Fruit fly (Drosophila melanogaster) whole organism, wandering third instar larva: ENCODE measurements around the gene Cwc25.

Experiments used
- CG32264 ChIP-seq: fragments of 200-800 bp; sonication (Bioruptor generic); optimal IDR thresholded peaks from 2 replicates; lab custom pipeline; 2016; ENCODE audit warnings: missing biosample characterization, missing genetic modification characterization
- CG9705 ChIP-seq: fragments of 200-800 bp; sonication (Bioruptor generic); optimal IDR thresholded peaks from 2 replicates; lab custom pipeline; 2018; ENCODE audit warnings: missing biosample characterization, mild to moderate bottlenecking, missing genetic modification characterization
- CrebA ChIP-seq: fragments of 200-800 bp; sonication (Bioruptor generic); optimal IDR thresholded peaks from 2 replicates; lab custom pipeline; 2016; ENCODE audit warnings: missing biosample characterization, mild to moderate bottlenecking, missing genetic modification characterization, borderline replicate concordance
- Dif ChIP-seq: fragments of 200-275, 200-300 bp; sonication (Bioruptor generic); optimal IDR thresholded peaks from 2 replicates; lab custom pipeline; 2018; ENCODE audit warnings: missing biosample characterization, missing genetic modification characterization; ENCODE audit not compliant: partially characterized antibody
- GATAd ChIP-seq: sonication (Bioruptor generic); optimal IDR thresholded peaks from 2 replicates; lab custom pipeline; 2016; ENCODE audit warnings: missing biosample characterization, missing genetic modification characterization
- HLH106 ChIP-seq: fragments of 200-800 bp; optimal IDR thresholded peaks from 3 replicates; lab custom pipeline; 2019; ENCODE audit warnings: missing biosample characterization, mild to moderate bottlenecking, missing genetic modification characterization, moderate library complexity
- Hnf4 ChIP-seq: fragments of 200-800 bp; sonication (Bioruptor generic); optimal IDR thresholded peaks from 2 replicates; lab custom pipeline; 2016; ENCODE audit warnings: missing biosample characterization, mild to moderate bottlenecking, missing genetic modification characterization
- Hr78 ChIP-seq: fragments of >200 bp; optimal IDR thresholded peaks from 2 replicates; lab custom pipeline; 2017; ENCODE audit warnings: missing biosample characterization, missing genetic modification characterization
- Hr83 ChIP-seq: fragments of 200-300 bp; sonication (Bioruptor generic); optimal IDR thresholded peaks from 2 replicates; lab custom pipeline; 2016; ENCODE audit warnings: missing biosample characterization, mild to moderate bottlenecking, missing genetic modification characterization, moderate library complexity; ENCODE audit not compliant: poor library complexity, severe bottlenecking
- Jra ChIP-seq: sonication (Bioruptor generic); optimal IDR thresholded peaks from 2 replicates; lab custom pipeline; 2016; ENCODE audit warnings: missing biosample characterization, missing genetic modification characterization
- Myc ChIP-seq: fragments of >200 bp; optimal IDR thresholded peaks from 2 replicates; lab custom pipeline; 2017
- N ChIP-seq: fragments of >200 bp; optimal IDR thresholded peaks from 2 replicates; lab custom pipeline; 2018; ENCODE audit warnings: missing biosample characterization, missing external identifiers, missing genetic modification characterization
- OdsH ChIP-seq: fragments of 200-800 bp; sonication (Bioruptor generic); optimal IDR thresholded peaks from 2 replicates; lab custom pipeline; 2016; ENCODE audit warnings: missing biosample characterization, mild to moderate bottlenecking, missing genetic modification characterization
- Rel ChIP-seq, 2 experiments: fragments of 200-800 bp; sonication (Bioruptor generic) in 1 of 2; optimal IDR thresholded peaks; 2 replicates in 1 of 2; 3 replicates in 1 of 2; lab custom pipeline; 2016 to 2019; ENCODE audit warnings: mild to moderate bottlenecking in 2 of 2, missing biosample characterization in 2 of 2, missing genetic modification characterization in 2 of 2, moderate library complexity in 1 of 2
- Sp1 ChIP-seq: fragments of 200-800 bp; sonication (Bioruptor generic); optimal IDR thresholded peaks from 3 replicates; lab custom pipeline; 2019; ENCODE audit warnings: missing biosample characterization, mild to moderate bottlenecking, missing genetic modification characterization, moderate library complexity
- br ChIP-seq: fragments of 200-800 bp; sonication (Bioruptor generic); optimal IDR thresholded peaks from 2 replicates; lab custom pipeline; 2016; ENCODE audit warnings: missing biosample characterization, missing genetic modification characterization
- dl ChIP-seq, 2 experiments: fragments of 175-275, 200-275 bp in 1 of 2; fragments of 200-275 bp in 1 of 2; sonication (Bioruptor generic); optimal IDR thresholded peaks; lab custom pipeline; 2018; ENCODE audit warnings: mild to moderate bottlenecking in 2 of 2, missing biosample characterization in 2 of 2, missing genetic modification characterization in 2 of 2, moderate library complexity in 2 of 2; ENCODE audit not compliant: partially characterized antibody in 2 of 2, insufficient read depth in 1 of 2
- ey ChIP-seq: fragments of 200-800 bp; sonication (Bioruptor generic); optimal IDR thresholded peaks from 2 replicates; lab custom pipeline; 2016; ENCODE audit warnings: missing biosample characterization, missing genetic modification characterization
- foxo ChIP-seq, 2 experiments: fragments of 200-800 bp; sonication (Bioruptor generic); optimal IDR thresholded peaks; 2 replicates in 1 of 2; 3 replicates in 1 of 2; lab custom pipeline; 2016 to 2017; ENCODE audit warnings: missing biosample characterization in 2 of 2, missing genetic modification characterization in 2 of 2
- fru ChIP-seq: fragments of 200-800 bp; sonication (Bioruptor generic); optimal IDR thresholded peaks from 3 replicates; lab custom pipeline; 2016; ENCODE audit warnings: missing biosample characterization, mild to moderate bottlenecking, missing genetic modification characterization
- h ChIP-seq: fragments of 200-800 bp; sonication (Bioruptor generic); optimal IDR thresholded peaks from 3 replicates; lab custom pipeline; 2016; ENCODE audit warnings: missing biosample characterization, mild to moderate bottlenecking, missing genetic modification characterization
- jim ChIP-seq: fragments of 175-275, 200-325 bp; sonication (Bioruptor generic); optimal IDR thresholded peaks from 2 replicates; lab custom pipeline; 2016; ENCODE audit warnings: missing biosample characterization, mild to moderate bottlenecking, missing genetic modification characterization
- lola ChIP-seq: fragments of >200 bp; optimal IDR thresholded peaks from 2 replicates; lab custom pipeline; 2017; ENCODE audit warnings: missing biosample characterization, missing genetic modification characterization
- rgr ChIP-seq: fragments of 200-800 bp; sonication (Bioruptor generic); optimal IDR thresholded peaks from 3 replicates; lab custom pipeline; 2016; ENCODE audit warnings: missing biosample characterization, mild to moderate bottlenecking, missing genetic modification characterization
- sage ChIP-seq: fragments of 200-800 bp; sonication (Bioruptor generic); optimal IDR thresholded peaks from 2 replicates; lab custom pipeline; 2016; ENCODE audit warnings: missing biosample characterization, mild to moderate bottlenecking, missing genetic modification characterization
- sv ChIP-seq: fragments of 200-800 bp; sonication (Bioruptor generic); optimal IDR thresholded peaks from 3 replicates; lab custom pipeline; 2016; ENCODE audit warnings: missing biosample characterization, missing genetic modification characterization
- woc ChIP-seq: sonication (Bioruptor generic); optimal IDR thresholded peaks from 2 replicates; lab custom pipeline; 2016; ENCODE audit warnings: missing biosample characterization, mild to moderate bottlenecking, missing genetic modification characterization

Gene Cwc25

DNA sequence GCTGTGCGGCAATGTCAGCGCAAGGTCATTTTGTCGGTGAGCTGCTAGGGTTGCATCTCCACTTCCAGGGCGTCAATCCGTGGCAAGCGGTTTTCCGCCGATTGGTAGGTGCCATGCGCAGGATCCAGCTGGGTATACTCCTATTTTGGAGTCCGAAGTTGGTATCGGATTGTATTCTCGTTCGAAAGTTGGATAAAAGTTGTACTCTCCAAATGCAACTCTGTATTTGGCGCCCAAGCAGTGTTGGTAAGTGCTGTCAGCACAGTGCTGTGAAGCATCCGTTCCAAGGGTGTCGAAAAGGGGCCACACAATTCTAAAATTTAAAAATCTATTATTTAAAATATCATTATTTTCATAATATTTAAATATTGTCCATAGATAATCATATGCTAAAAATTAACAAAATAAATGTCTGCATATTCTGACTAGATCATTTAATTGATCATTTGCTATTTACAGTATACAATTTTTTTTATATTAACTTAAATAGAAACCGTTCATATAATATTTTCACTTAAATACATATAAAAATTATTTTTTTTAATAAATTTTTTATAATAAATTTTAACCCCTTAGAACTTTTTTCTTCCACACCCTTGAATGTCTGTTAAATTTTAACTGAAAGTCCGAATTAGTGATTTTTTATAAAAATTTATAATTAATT lies 3.7 kb downstream of the Cwc25 start (continued):
- TF ChIP-seq CG9705 (GFP tag; lab: Kevin White, UChicago): peak; percentile 86
- TF ChIP-seq OdsH (GFP tag; lab: Kevin White, UChicago): peak; percentile 85
- TF ChIP-seq CG32264: no peak
- no peak for TF ChIP-seq Dif (GFP tag; lab: Kevin White, UChicago)
- TF ChIP-seq Hr78: no peak
- TF ChIP-seq jim (GFP tag; lab: Kevin White, UChicago): peak; percentile 46
- no peak for TF ChIP-seq CrebA (GFP tag; lab: Kevin White, UChicago)
- peak; percentile 79 for TF ChIP-seq Myc
- TF ChIP-seq N (GFP tag; lab: Kevin White, UChicago): no peak

DNA sequence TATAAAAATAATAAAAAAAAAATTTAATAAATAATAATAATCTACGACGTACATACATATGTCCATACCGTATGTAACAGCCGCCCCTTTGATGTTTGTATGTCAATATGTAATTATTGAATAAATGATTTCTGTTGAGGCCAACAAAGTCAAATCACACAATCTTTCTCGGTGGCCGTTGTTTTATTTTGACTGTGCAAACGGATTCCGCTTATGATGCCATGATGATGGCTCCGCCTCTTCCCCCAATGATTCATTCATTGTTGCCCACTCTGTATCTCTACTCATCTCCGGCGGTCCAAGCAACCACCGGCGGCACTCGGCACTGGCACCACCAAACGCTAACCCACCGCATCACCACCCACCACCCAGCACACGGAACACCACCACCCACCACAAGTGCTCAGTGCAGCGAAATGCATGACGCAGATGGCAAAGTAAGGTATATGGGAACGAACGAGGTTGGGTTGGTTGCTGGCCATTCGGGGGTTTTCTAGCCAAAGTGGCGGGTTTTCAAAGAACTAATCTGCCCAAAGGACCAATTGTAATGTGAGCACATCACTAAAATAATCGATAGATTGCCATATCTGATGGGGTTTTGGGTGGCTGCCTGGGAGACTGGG lies 4.4 kb downstream of the Cwc25 start:
- TF ChIP-seq CG9705 (GFP tag; lab: Kevin White, UChicago): no peak
- TF ChIP-seq Rel (GFP tag; optimal IDR thresholded peaks at IDR 0.05; lab: Kevin White, UChicago): no peak
- TF ChIP-seq Rel (tag; optimal IDR thresholded peaks at IDR 0.05; lab: Kevin White, UChicago): peak; percentile 43
- peak; percentile 0 for TF ChIP-seq OdsH (GFP tag; lab: Kevin White, UChicago)
- TF ChIP-seq fru (GFP tag; lab: Kevin White, UChicago): no peak
- TF ChIP-seq Myc: peak; percentile 81
- peak in 1 of 2 experiments; percentile 56 for TF ChIP-seq foxo (GFP tag; optimal IDR thresholded peaks at IDR 0.05; lab: Kevin White, UChicago)
- TF ChIP-seq rgr (GFP tag; lab: Kevin White, UChicago): peak; percentile 7
- peak; percentile 26 for TF ChIP-seq br (GFP tag; lab: Kevin White, UChicago)
- peak; percentile 15 for TF ChIP-seq Sp1 (GFP tag; lab: Kevin White, UChicago)
- peak; percentile 14 for TF ChIP-seq h (GFP tag; lab: Kevin White, UChicago)
- peak; percentile 0 for TF ChIP-seq Hr83 (GFP tag; lab: Kevin White, UChicago)
- no peak for TF ChIP-seq Jra
- peak; percentile 77 for TF ChIP-seq woc (GFP tag; lab: Kevin White, UChicago)

DNA sequence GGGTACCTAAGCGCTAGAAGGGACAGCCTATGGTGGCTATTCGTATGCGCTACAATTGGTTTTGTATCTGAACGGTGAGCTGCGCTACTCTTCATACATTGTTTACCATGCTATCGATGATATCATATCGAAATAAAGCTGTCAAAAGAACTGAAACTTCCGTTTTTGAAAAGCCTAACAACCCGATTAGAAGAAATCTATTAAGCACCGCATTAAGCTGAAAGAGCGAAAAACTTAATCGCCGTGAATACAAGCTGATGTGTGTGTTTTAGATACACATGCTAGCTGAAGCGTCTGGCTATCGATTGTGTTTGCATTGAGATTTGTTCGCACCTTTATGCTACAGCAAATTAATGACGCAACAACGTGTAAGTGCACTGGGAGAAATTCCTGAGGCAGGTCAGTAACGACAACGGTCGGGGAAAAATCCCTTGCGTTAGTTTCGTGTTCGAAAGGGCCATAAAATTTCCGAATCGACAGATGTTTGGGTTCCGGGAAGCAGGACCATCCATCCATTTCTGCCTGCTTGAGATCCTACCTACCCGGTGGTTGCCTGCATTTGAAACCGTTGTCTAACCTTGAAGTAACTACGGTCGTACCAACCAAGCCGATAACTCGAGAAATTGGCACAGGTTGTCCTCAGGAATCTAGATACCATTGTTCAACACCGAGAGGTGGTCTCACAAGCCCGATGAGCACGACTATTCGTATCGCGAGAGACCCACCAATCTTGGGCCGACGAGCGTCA lies 5.6 kb downstream of the Cwc25 start:
- peak; percentile 24 for TF ChIP-seq fru (GFP tag; lab: Kevin White, UChicago)
- peak; percentile 24 for TF ChIP-seq woc (GFP tag; lab: Kevin White, UChicago)
- TF ChIP-seq h (GFP tag; lab: Kevin White, UChicago): peak; percentile 50
- peak; percentile 28 for TF ChIP-seq OdsH (GFP tag; lab: Kevin White, UChicago)
- peak; percentile 19 for TF ChIP-seq HLH106 (tag; lab: Kevin White, UChicago)
- TF ChIP-seq lola: no peak
- TF ChIP-seq Rel (GFP tag; optimal IDR thresholded peaks at IDR 0.05; lab: Kevin White, UChicago): no peak
- TF ChIP-seq Rel (tag; optimal IDR thresholded peaks at IDR 0.05; lab: Kevin White, UChicago): no peak
- no peak for TF ChIP-seq sage (GFP tag; lab: Kevin White, UChicago)
- peak; percentile 40 for TF ChIP-seq ey (GFP tag; lab: Kevin White, UChicago)
- peak; percentile 66 for TF ChIP-seq sv
- peak; percentile 13 for TF ChIP-seq br (GFP tag; lab: Kevin White, UChicago)
- peak in 1 of 2 experiments; percentile 60 for TF ChIP-seq foxo (GFP tag; optimal IDR thresholded peaks at IDR 0.05; lab: Kevin White, UChicago)
- no peak for TF ChIP-seq CrebA (GFP tag; lab: Kevin White, UChicago)
- peak; percentile 40 for TF ChIP-seq rgr (GFP tag; lab: Kevin White, UChicago)
- TF ChIP-seq GATAd: no peak

DNA sequence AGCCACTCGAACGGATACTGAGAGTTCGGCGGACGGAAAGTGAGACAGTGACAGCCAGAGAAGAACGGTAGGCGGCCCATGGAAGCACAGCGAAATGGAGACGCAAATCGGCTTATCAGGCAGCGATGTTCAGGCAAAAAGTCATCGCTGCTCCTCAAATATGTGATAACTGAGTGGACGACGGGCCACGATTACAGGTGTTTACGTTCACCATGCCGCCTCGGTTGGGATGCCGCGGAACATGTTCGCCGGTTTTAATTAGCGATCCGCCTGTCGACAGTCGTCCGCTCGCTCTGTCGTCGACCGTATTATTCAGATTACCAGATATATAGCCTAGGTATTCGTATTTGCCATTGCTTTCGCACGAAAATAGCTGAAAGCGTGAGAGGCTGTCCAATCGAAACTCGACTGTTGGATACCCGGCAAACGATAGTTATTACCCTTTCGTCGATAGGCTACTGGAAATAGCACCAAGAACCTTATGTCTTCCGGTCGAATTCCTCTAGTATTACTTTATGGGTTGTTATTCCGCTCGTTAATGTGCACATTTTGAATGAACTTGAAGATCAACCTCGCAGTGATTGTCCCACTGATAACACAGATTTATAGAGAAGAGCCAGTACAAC lies 6.3 kb downstream of the Cwc25 start:
- TF ChIP-seq h (GFP tag; lab: Kevin White, UChicago) (peak; percentile 54), Hr83 (GFP tag; lab: Kevin White, UChicago) (peak; percentile 1), Dif (GFP tag; lab: Kevin White, UChicago) (peak; percentile 57), Hnf4 (GFP tag; lab: Kevin White, UChicago) (peak; percentile 16), Rel (GFP tag; optimal IDR thresholded peaks at IDR 0.05; lab: Kevin White, UChicago) (no peak), Rel (tag; optimal IDR thresholded peaks at IDR 0.05; lab: Kevin White, UChicago) (peak; percentile 70), dl (GFP tag; optimal IDR thresholded peaks at IDR 0.05; lab: Kevin White, UChicago; ENCODE audit: insufficient read depth in 1 of 2, partially characterized antibody in 2 of 2) (peak in 1 of 2 experiments; percentile 13), N (GFP tag; lab: Kevin White, UChicago) (no peak), HLH106 (tag; lab: Kevin White, UChicago) (no peak)
